Fruit fly (Drosophila melanogaster): ENCODE measurements around the gene CG13455.
A peak's percentile ranks its signal among the peaks of the same experiment; 100 is the strongest.

dm6 chr3L:15532368-15533030, 36.1 kb downstream of the CG13455 start:
- TF ChIP-seq CG12768 (GFP tag; optimal IDR thresholded peaks at IDR 0.05) = peak; percentile 82
- TF ChIP-seq Clk (GFP tag; optimal IDR thresholded peaks at IDR 0.05) = no peak

Measured in whole organism, adult.